Worm (Caenorhabditis elegans): ENCODE measurements around the gene C35B1.7.

ce11 chrIV:4140265-4140664, 31.4 kb downstream of the C35B1.7 start, which contains the start of gene F49F1.18:
- no peak for TF ChIP-seq ama-1 (optimal IDR thresholded peaks at IDR 0.05)
- no peak for TF ChIP-seq nhr-237 (tag; optimal IDR thresholded peaks at IDR 0.05)
- no peak for TF ChIP-seq pha-4 (tag; optimal IDR thresholded peaks at IDR 0.05)
- TF ChIP-seq lin-15B (tag; optimal IDR thresholded peaks at IDR 0.05): no peak
